Fruit fly (Drosophila melanogaster) whole organism: ENCODE measurements around the gene ATPsyngamma.

ENCODE experiments used
- EcR ChIP-seq, 2 experiments: fragments of >200 bp; optimal IDR thresholded peaks; 2 replicates each; lab custom pipeline; 2017; ENCODE audit warnings: missing biosample characterization in 2 of 2, missing genetic modification characterization in 2 of 2, missing genetic modification reagents in 2 of 2
- psq ChIP-seq: fragments of >200 bp; optimal IDR thresholded peaks from 2 replicates; lab custom pipeline; 2017

DNA sequence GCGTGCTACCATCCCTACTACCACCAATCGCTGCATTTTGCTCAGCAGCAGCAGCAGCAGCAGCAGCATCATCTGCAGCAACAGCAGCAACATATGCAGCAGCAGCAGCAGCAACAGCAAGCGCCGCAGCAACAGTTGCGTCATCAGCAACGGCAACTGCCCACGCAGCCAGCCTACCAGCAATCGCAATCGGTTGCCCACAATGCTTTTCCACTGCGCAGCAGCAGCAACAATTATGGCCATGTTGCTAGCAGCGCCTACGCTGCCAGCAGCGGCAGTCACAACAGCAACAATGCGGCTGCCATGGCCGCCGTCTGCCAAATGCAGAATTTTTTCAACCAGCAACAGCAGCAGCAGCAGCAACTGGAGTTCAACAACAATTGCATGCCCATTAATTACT lies 41.2 kb upstream of the ATPsyngamma start:
- TF ChIP-seq EcR (GFP tag; optimal IDR thresholded peaks at IDR 0.05; lab: Kevin White, UChicago) (no peak), psq (lab: Kevin White, UChicago) (no peak)
